Worm (Caenorhabditis elegans) whole organism, L4/young adult: ENCODE results near the gene frpr-15.

Experiments
- W03F9.2 ChIP-seq: fragments of 150-350 bp; optimal IDR thresholded peaks from 2 replicates; lab custom pipeline; 2014; ENCODE audit warnings: missing biosample characterization, missing genetic modification characterization
- dao-5 ChIP-seq: sonication (generic microtip); optimal IDR thresholded peaks from 2 replicates; lab custom pipeline; 2016; ENCODE audit warnings: missing genotype, missing genetic modification characterization, moderate library complexity, missing compliant biosample characterization
- him-1 ChIP-seq: sonication (generic microtip); optimal IDR thresholded peaks from 2 replicates; lab custom pipeline; 2016; ENCODE audit warnings: missing genotype, missing genetic modification reagents, missing genetic modification characterization, missing compliant biosample characterization

DNA sequence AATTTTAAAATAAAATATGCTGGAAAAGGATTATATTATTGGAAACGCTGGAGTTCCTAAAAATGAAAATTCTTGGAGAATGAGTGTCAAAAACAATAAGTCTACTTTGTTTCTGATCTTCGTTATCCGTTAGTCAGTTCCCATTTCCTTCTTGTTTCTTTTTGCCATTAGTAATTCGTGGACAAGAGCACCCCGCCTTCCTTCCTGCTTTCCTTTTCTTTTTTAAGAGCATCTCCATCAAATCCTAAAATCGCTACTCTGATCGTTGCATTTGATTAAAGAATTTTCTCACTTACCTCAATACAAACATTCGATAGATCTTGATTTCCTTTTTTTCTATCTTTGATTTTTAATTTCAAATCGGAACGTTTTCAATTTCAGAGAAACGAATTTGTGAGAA lies at the start of gene frpr-15:
- TF ChIP-seq him-1 (tag; lab: Kevin White, UChicago) = no peak
- TF ChIP-seq W03F9.2 (tag; lab: Kevin White, UChicago) = no peak
- TF ChIP-seq dao-5 (tag; lab: Kevin White, UChicago) = no peak
